Fruit fly (Drosophila melanogaster) whole organism, embryonic: ENCODE results near the gene Miox.
A peak's percentile ranks its signal among the peaks of the same experiment; 100 is the strongest.

Experiments used
- Atf6 ChIP-seq: fragments of 200-800 bp; sonication (Bioruptor generic); IDR thresholded peaks from 2 replicates; pipeline ENCODE4 v1.3.6; 2022; ENCODE audit warnings: missing biosample characterization, missing genetic modification characterization
- CG10267 ChIP-seq: fragments of 200-800 bp; sonication (Bioruptor generic); optimal IDR thresholded peaks from 2 replicates; lab custom pipeline; 2018; ENCODE audit warnings: missing biosample characterization, mild to moderate bottlenecking, missing genetic modification characterization, moderate library complexity
- CG12104 ChIP-seq: fragments of 200-800 bp; sonication (Bioruptor generic); optimal IDR thresholded peaks from 3 replicates; lab custom pipeline; 2016; ENCODE audit warnings: missing biosample characterization, missing genetic modification characterization
- CG13123 ChIP-seq: fragments of 200-800 bp; sonication (Bioruptor generic); optimal IDR thresholded peaks from 2 replicates; lab custom pipeline; 2016; ENCODE audit warnings: missing biosample characterization, missing genetic modification characterization
- CG13424 ChIP-seq: fragments of 200-800 bp; sonication (Bioruptor generic); optimal IDR thresholded peaks from 2 replicates; lab custom pipeline; 2019; ENCODE audit warnings: missing biosample characterization, mild to moderate bottlenecking, missing genetic modification characterization, moderate library complexity
- CG13624 ChIP-seq: fragments of 200-800 bp; sonication (Bioruptor generic); optimal IDR thresholded peaks from 2 replicates; lab custom pipeline; 2016; ENCODE audit warnings: missing biosample characterization, missing genetic modification characterization
- CG31441 ChIP-seq: fragments of 200-800 bp; sonication (Bioruptor generic); IDR thresholded peaks from 2 replicates; pipeline ENCODE4 v1.3.6; 2022; ENCODE audit warnings: missing biosample characterization, missing genetic modification characterization
- CG4854 ChIP-seq: fragments of 200-800 bp; sonication (Bioruptor generic); optimal IDR thresholded peaks from 2 replicates; lab custom pipeline; 2016; ENCODE audit warnings: missing biosample characterization, missing genetic modification characterization, inconsistent platforms
- CG6689 ChIP-seq: fragments of 200-800 bp; sonication (Bioruptor generic); IDR thresholded peaks from 2 replicates; pipeline ENCODE4 v1.3.6; 2022; ENCODE audit warnings: missing biosample characterization, missing genetic modification characterization
- CG8290 ChIP-seq, 3 experiments: fragments of 200-800 bp; sonication (Bioruptor generic); optimal IDR thresholded peaks; 2 replicates each; lab custom pipeline; 2016 to 2019; ENCODE audit warnings: missing biosample characterization in 3 of 3, missing genetic modification characterization in 3 of 3, mild to moderate bottlenecking in 2 of 3, moderate library complexity in 1 of 3
- Chrac-16 ChIP-seq: fragments of 200-800 bp; sonication (Bioruptor generic); optimal IDR thresholded peaks from 3 replicates; lab custom pipeline; 2016; ENCODE audit warnings: missing biosample characterization, missing genetic modification characterization
- Dref ChIP-seq: fragments of 200-800 bp; sonication (Bioruptor generic); IDR thresholded peaks from 2 replicates; pipeline ENCODE4 v1.3.6; 2022; ENCODE audit warnings: missing biosample characterization, missing genetic modification characterization
- E2f2 ChIP-seq: fragments of 200-800 bp; sonication (Bioruptor generic); IDR thresholded peaks from 2 replicates; pipeline ENCODE4 v1.3.6; 2022; ENCODE audit warnings: missing biosample characterization, missing genetic modification characterization
- Fer1 ChIP-seq: fragments of 200-800 bp; sonication (Bioruptor generic); optimal IDR thresholded peaks from 2 replicates; lab custom pipeline; 2017; ENCODE audit warnings: missing biosample characterization, mild to moderate bottlenecking, missing genetic modification characterization
- HHEX ChIP-seq: fragments of 200-800 bp; sonication (Bioruptor generic); optimal IDR thresholded peaks from 3 replicates; lab custom pipeline; 2017; ENCODE audit warnings: missing biosample characterization, mild to moderate bottlenecking, missing genetic modification characterization, missing genetic modification reagents
- HLH4C ChIP-seq: fragments of 200-800 bp; sonication (Bioruptor generic); IDR thresholded peaks from 3 replicates; pipeline ENCODE4 v1.3.6; 2022; ENCODE audit warnings: missing biosample characterization, missing genetic modification characterization; ENCODE audit not compliant: partially characterized antibody
- Hey ChIP-seq: fragments of 200-800 bp; sonication (Bioruptor generic); optimal IDR thresholded peaks from 3 replicates; lab custom pipeline; 2018; ENCODE audit warnings: missing biosample characterization, mild to moderate bottlenecking, missing genetic modification characterization
- Mrtf ChIP-seq: fragments of 200-800 bp; sonication (Bioruptor generic); IDR thresholded peaks from 3 replicates; pipeline ENCODE4 v1.3.6; 2022; ENCODE audit warnings: missing biosample characterization, missing genetic modification characterization
- Pdp1 ChIP-seq, 2 experiments: fragments of 200-800 bp; sonication (Bioruptor generic); optimal IDR thresholded peaks; 3 replicates each; lab custom pipeline; 2016; ENCODE audit warnings: missing biosample characterization in 2 of 2, missing genetic modification characterization in 2 of 2, mild to moderate bottlenecking in 1 of 2, moderate library complexity in 1 of 2
- Stat92E ChIP-seq, 3 experiments: fragments of >200 bp in 2 of 3; fragments of 200-800 bp in 1 of 3; sonication (Bioruptor generic) in 1 of 3; optimal IDR thresholded peaks; 2 replicates each; lab custom pipeline; 2017 to 2019; ENCODE audit warnings: missing biosample characterization in 3 of 3, missing genetic modification characterization in 3 of 3, mild to moderate bottlenecking in 1 of 3, moderate library complexity in 1 of 3
- Taf1 ChIP-seq: fragments of 200-800 bp; sonication (Bioruptor generic); IDR thresholded peaks from 2 replicates; pipeline ENCODE4 v1.3.6; 2022; ENCODE audit warnings: missing biosample characterization, missing genetic modification characterization
- abd-A ChIP-seq: fragments of 200-800 bp; sonication (Bioruptor generic); optimal IDR thresholded peaks from 3 replicates; lab custom pipeline; 2019; ENCODE audit warnings: missing biosample characterization, mild to moderate bottlenecking, missing genetic modification characterization, moderate library complexity
- amos ChIP-seq: fragments of 200-800 bp; sonication (Bioruptor generic); IDR thresholded peaks from 2 replicates; pipeline ENCODE4 v1.3.6; 2022; ENCODE audit warnings: missing biosample characterization, missing genetic modification characterization; ENCODE audit not compliant: partially characterized antibody
- bab2 ChIP-seq: fragments of 200-800 bp; sonication (Bioruptor generic); optimal IDR thresholded peaks from 2 replicates; lab custom pipeline; 2016; ENCODE audit warnings: missing biosample characterization, missing genetic modification characterization
- chinmo ChIP-seq: fragments of 200-800 bp; sonication (Bioruptor generic); IDR thresholded peaks from 4 replicates; pipeline ENCODE4 v1.3.6; 2022; ENCODE audit warnings: missing biosample characterization, missing genetic modification characterization; ENCODE audit not compliant: partially characterized antibody
- croc ChIP-seq: fragments of 200-800 bp; sonication (Bioruptor generic); conservative IDR thresholded peaks from 3 replicates; pipeline ENCODE4 v1.3.6; 2022; ENCODE audit warnings: missing biosample characterization, missing genetic modification characterization
- danr ChIP-seq: fragments of 200-800 bp; sonication (Bioruptor generic); IDR thresholded peaks from 2 replicates; pipeline ENCODE4 v1.3.6; 2022; ENCODE audit warnings: missing biosample characterization, missing genetic modification characterization
- dmrt99B ChIP-seq: fragments of 200-800 bp; sonication (Bioruptor generic); optimal IDR thresholded peaks from 2 replicates; lab custom pipeline; 2018; ENCODE audit warnings: missing biosample characterization, mild to moderate bottlenecking, missing genetic modification characterization, moderate library complexity
- exex ChIP-seq: fragments of 200-800 bp; sonication (Bioruptor generic); optimal IDR thresholded peaks from 4 replicates; lab custom pipeline; 2018; ENCODE audit warnings: missing biosample characterization, mild to moderate bottlenecking, missing genetic modification characterization, moderate library complexity
- eyg ChIP-seq: fragments of 200-800 bp; sonication (Bioruptor generic); optimal IDR thresholded peaks from 3 replicates; lab custom pipeline; 2016; ENCODE audit warnings: missing biosample characterization, missing genetic modification characterization
- fu2 ChIP-seq: fragments of 200-800 bp; sonication (Bioruptor generic); optimal IDR thresholded peaks from 2 replicates; lab custom pipeline; 2016; ENCODE audit warnings: missing biosample characterization, missing genetic modification characterization
- lab ChIP-seq: fragments of 200-800 bp; sonication (Bioruptor generic); optimal IDR thresholded peaks from 3 replicates; lab custom pipeline; 2017; ENCODE audit warnings: missing biosample characterization, missing genetic modification characterization, mild to moderate bottlenecking, moderate library complexity, missing genetic modification reagents
- lov ChIP-seq, 2 experiments: fragments of 200-800 bp in 1 of 2; fragments of >200 bp in 1 of 2; sonication (Bioruptor generic) in 1 of 2; IDR thresholded peaks in 1 of 2; optimal IDR thresholded peaks in 1 of 2; 2 replicates in 1 of 2; 3 replicates in 1 of 2; pipeline versions ENCODE4 v1.3.6 to Lab custom; 2017 to 2022; ENCODE audit warnings: missing biosample characterization in 1 of 2, missing genetic modification characterization in 1 of 2
- mirr ChIP-seq: fragments of 200-800 bp; sonication (Bioruptor generic); optimal IDR thresholded peaks from 3 replicates; lab custom pipeline; 2018; ENCODE audit warnings: missing biosample characterization, mild to moderate bottlenecking, missing genetic modification characterization
- nom ChIP-seq: fragments of 200-800 bp; sonication (Bioruptor generic); optimal IDR thresholded peaks from 2 replicates; lab custom pipeline; 2017; ENCODE audit warnings: missing biosample characterization, missing genetic modification characterization, mild to moderate bottlenecking, moderate library complexity, missing genetic modification reagents
- p53 ChIP-seq: fragments of 200-800 bp; sonication (Bioruptor generic); optimal IDR thresholded peaks from 2 replicates; lab custom pipeline; 2016; ENCODE audit warnings: missing biosample characterization, missing genetic modification characterization
- pnt ChIP-seq: fragments of 200-800 bp; sonication (Bioruptor generic); optimal IDR thresholded peaks from 3 replicates; lab custom pipeline; 2016; ENCODE audit warnings: missing biosample characterization, missing genetic modification characterization
- sc ChIP-seq, 3 experiments: fragments of >200 bp in 2 of 3; fragments of 200-800 bp in 1 of 3; sonication (Bioruptor generic) in 1 of 3; optimal IDR thresholded peaks; 2 replicates in 2 of 3; 3 replicates in 1 of 3; lab custom pipeline; 2017; ENCODE audit warnings: mild to moderate bottlenecking in 1 of 3, missing biosample characterization in 1 of 3, missing genetic modification characterization in 1 of 3, missing genetic modification reagents in 1 of 3
- scrt ChIP-seq: fragments of 200-800 bp; sonication (Bioruptor generic); optimal IDR thresholded peaks from 2 replicates; lab custom pipeline; 2018; ENCODE audit warnings: missing biosample characterization, mild to moderate bottlenecking, missing genetic modification characterization, moderate library complexity
- sd ChIP-seq: fragments of 200-800 bp; sonication (Bioruptor generic); optimal IDR thresholded peaks from 3 replicates; lab custom pipeline; 2018; ENCODE audit warnings: missing biosample characterization, mild to moderate bottlenecking, missing genetic modification characterization, moderate library complexity
- slbo ChIP-seq: fragments of 200-800 bp; sonication (Bioruptor generic); IDR thresholded peaks from 2 replicates; pipeline ENCODE4 v1.3.6; 2022; ENCODE audit warnings: missing biosample characterization, missing genetic modification characterization
- stwl ChIP-seq: fragments of 200-800 bp; sonication (Bioruptor generic); optimal IDR thresholded peaks from 3 replicates; lab custom pipeline; 2018; ENCODE audit warnings: missing biosample characterization, mild to moderate bottlenecking, missing genetic modification characterization, moderate library complexity
- tna ChIP-seq: fragments of 200-800 bp; sonication (Bioruptor generic); IDR thresholded peaks from 2 replicates; pipeline ENCODE4 v1.3.6; 2022; ENCODE audit warnings: missing biosample characterization, missing genetic modification characterization; ENCODE audit not compliant: partially characterized antibody
- toy ChIP-seq: fragments of 200-800 bp; sonication (Bioruptor generic); IDR thresholded peaks from 2 replicates; pipeline ENCODE4 v1.3.6; 2022; ENCODE audit warnings: missing biosample characterization, missing genetic modification characterization
- trem ChIP-seq: fragments of 200-800 bp; optimal IDR thresholded peaks from 3 replicates; lab custom pipeline; 2019; ENCODE audit warnings: missing biosample characterization, mild to moderate bottlenecking, missing genetic modification characterization, moderate library complexity
- z ChIP-seq: fragments of 200-800 bp; sonication (Bioruptor generic); IDR thresholded peaks from 3 replicates; pipeline ENCODE4 v1.3.6; 2022; ENCODE audit warnings: missing biosample characterization, missing genetic modification characterization

Gene Miox

DNA sequence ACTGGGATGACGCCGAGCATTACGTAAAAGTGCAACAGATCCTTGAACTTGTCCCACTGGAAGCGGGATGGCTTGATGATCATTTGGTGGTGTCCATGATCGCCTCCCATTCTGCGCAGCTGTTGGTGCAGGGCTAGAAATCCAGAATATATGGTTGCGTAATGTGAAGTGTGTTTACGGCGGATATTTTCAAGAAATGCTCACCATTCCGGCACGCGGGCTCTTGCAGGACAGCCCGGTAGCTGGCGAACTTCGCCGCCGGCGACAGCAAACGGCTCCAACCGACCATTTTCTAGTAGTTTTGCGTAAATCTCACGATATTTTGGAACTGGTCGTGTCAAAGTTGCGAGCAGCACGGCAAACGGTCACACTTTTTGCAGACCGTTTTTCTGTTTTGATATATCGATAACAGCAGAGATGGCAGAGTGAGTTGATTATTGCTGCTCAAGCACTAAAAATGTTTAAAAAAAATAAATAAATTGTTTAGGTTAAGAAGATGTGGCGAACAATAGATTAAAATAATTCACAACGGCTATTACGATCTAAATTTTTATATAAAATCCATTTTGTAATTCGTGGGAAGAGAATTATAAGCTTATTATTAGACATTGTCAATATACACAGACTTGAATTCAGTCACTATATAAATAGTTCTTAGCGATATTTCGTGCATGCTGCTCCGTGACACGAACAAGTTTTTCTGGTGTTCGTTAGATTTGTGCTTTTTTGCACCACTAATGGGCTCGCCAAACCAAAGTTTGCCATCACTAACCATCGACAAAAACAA, 46.5 kb upstream of the Miox start, which contains the start of the genes ND-SGDH and RhoGAP68F (continued):
- TF ChIP-seq CG4854, result peak; percentile 54
- TF ChIP-seq Hey, result no peak
- TF ChIP-seq E2f2 (GFP tag; lab: Robert Waterston, UW), result no peak
- TF ChIP-seq CG10267, result peak; percentile 74
- peak; percentile 34 for TF ChIP-seq fu2
- peak; percentile 69 for TF ChIP-seq CG13624
- TF ChIP-seq scrt (GFP tag; lab: Kevin White, UChicago), result no peak
- peak; percentile 42; the same call in 1 of the 2 replicates for TF ChIP-seq toy (GFP tag; lab: Robert Waterston, UW)
- TF ChIP-seq trem (tag; lab: Kevin White, UChicago), result peak; percentile 76
- peak; percentile 29; the same call in 1 of the 2 replicates for TF ChIP-seq Taf1 (GFP tag; lab: Robert Waterston, UW)
- peak; percentile 51 for TF ChIP-seq pnt (GFP tag; lab: Kevin White, UChicago)
- peak; percentile 92 for TF ChIP-seq HLH4C (GFP tag; lab: Robert Waterston, UW)
- peak; percentile 62 for TF ChIP-seq CG13123 (GFP tag; lab: Kevin White, UChicago)
- TF ChIP-seq CG31441 (GFP tag; lab: Robert Waterston, UW), result peak; percentile 82; the same call in 1 of the 2 replicates
- TF ChIP-seq nom (GFP tag; lab: Kevin White, UChicago), result no peak
- peak; percentile 30 for TF ChIP-seq Fer1
- peak; percentile 81 for TF ChIP-seq CG13424 (tag; lab: Kevin White, UChicago)
- peak; percentile 67 for TF ChIP-seq dmrt99B (tag; lab: Kevin White, UChicago)
- TF ChIP-seq Chrac-16 (GFP tag; lab: Kevin White, UChicago), result peak; percentile 76
- TF ChIP-seq sc (optimal IDR thresholded peaks at IDR 0.05; lab: Kevin White, UChicago), result no peak
- peak; percentile 47 for TF ChIP-seq sc (GFP tag; optimal IDR thresholded peaks at IDR 0.05; lab: Kevin White, UChicago)
- TF ChIP-seq abd-A (tag; lab: Kevin White, UChicago), result no peak
- TF ChIP-seq HHEX (GFP tag; lab: Kevin White, UChicago), result peak; percentile 46
- TF ChIP-seq amos (GFP tag; lab: Robert Waterston, UW), result peak; percentile 84
- TF ChIP-seq Stat92E (GFP tag; optimal IDR thresholded peaks at IDR 0.05; lab: Kevin White, UChicago), result peak in 1 of 3 experiments; percentile 1
- peak; percentile 79 for TF ChIP-seq slbo (GFP tag; lab: Robert Waterston, UW)
- TF ChIP-seq sd, result peak; percentile 49
- TF ChIP-seq stwl (tag; lab: Kevin White, UChicago), result peak; percentile 55
- TF ChIP-seq lab, result peak; percentile 75
- TF ChIP-seq CG6689 (GFP tag; lab: Robert Waterston, UW), result peak; percentile 67
- peak; percentile 64 for TF ChIP-seq Dref (GFP tag; lab: Robert Waterston, UW)
- peak; percentile 45 for TF ChIP-seq bab2 (GFP tag; lab: Kevin White, UChicago)
- TF ChIP-seq Mrtf (GFP tag; lab: Robert Waterston, UW), result peak; percentile 67; the same call in 1 of the 3 replicates
- peak; percentile 77 for TF ChIP-seq tna
- peak; percentile 40 for TF ChIP-seq CG8290 (GFP tag; optimal IDR thresholded peaks at IDR 0.05; lab: Kevin White, UChicago)
- peak; percentile 56 to 58 for TF ChIP-seq CG8290 (tag; optimal IDR thresholded peaks at IDR 0.05; lab: Kevin White, UChicago)
- TF ChIP-seq eyg (GFP tag; lab: Kevin White, UChicago), result peak; percentile 9
- TF ChIP-seq chinmo, result peak; percentile 88; the same call in 3 of the 4 replicates
- TF ChIP-seq croc, result peak; percentile 64
- no peak for TF ChIP-seq lov (optimal IDR thresholded peaks at IDR 0.05; lab: Kevin White, UChicago)
- TF ChIP-seq lov (GFP tag; IDR thresholded peaks at IDR 0.05; lab: Robert Waterston, UW), result no peak
- TF ChIP-seq mirr (GFP tag; lab: Kevin White, UChicago), result no peak
- peak; percentile 17; the same call in 1 of the 2 replicates for TF ChIP-seq danr
- no peak for TF ChIP-seq p53 (GFP tag; lab: Kevin White, UChicago)
- no peak for TF ChIP-seq exex (tag; lab: Kevin White, UChicago)
- TF ChIP-seq z (GFP tag; lab: Robert Waterston, UW), result no peak
- peak; percentile 70 to 97 for TF ChIP-seq Pdp1 (GFP tag; optimal IDR thresholded peaks at IDR 0.05; lab: Kevin White, UChicago)
- TF ChIP-seq Atf6 (GFP tag; lab: Robert Waterston, UW), result peak; percentile 37; the same call in 1 of the 2 replicates
- TF ChIP-seq CG12104 (GFP tag; lab: Kevin White, UChicago), result peak; percentile 69
